Worm (Caenorhabditis elegans) whole organism, L4 larva: ENCODE results near the gene kcnl-4.

Source experiments
- F26F4.8 ChIP-seq: fragments of 200-800 bp; sonication (Bioruptor generic); conservative IDR thresholded peaks from 2 replicates; pipeline ENCODE4 v1.3.6; 2022; ENCODE audit warnings: missing genetic modification characterization, missing compliant biosample characterization
- F37D6.2 ChIP-seq: sonication (generic microtip); optimal IDR thresholded peaks from 2 replicates; lab custom pipeline; 2016; ENCODE audit warnings: mild to moderate bottlenecking, missing genetic modification characterization, missing compliant biosample characterization
- F49E8.2 ChIP-seq: sonication (generic microtip); optimal IDR thresholded peaks from 2 replicates; lab custom pipeline; 2016; ENCODE audit warnings: missing compliant biosample characterization, mild to moderate bottlenecking, missing genetic modification characterization, borderline replicate concordance
- R02D3.7 ChIP-seq: fragments of 150-350 bp; sonication (generic microtip); optimal IDR thresholded peaks from 3 replicates; lab custom pipeline; 2014; ENCODE audit warnings: missing biosample characterization, missing genetic modification characterization
- T20F7.1 ChIP-seq: fragments of 200-800 bp; sonication (Bioruptor generic); optimal IDR thresholded peaks from 2 replicates; lab custom pipeline; 2018; ENCODE audit warnings: mild to moderate bottlenecking, missing genetic modification characterization, missing compliant biosample characterization
- Y105C5A.15 ChIP-seq: fragments of 200-800 bp; sonication (Bioruptor generic); IDR thresholded peaks from 2 replicates; pipeline ENCODE4 v1.3.6; 2022; ENCODE audit warnings: missing genetic modification characterization, missing compliant biosample characterization
- Y48G9A.11 ChIP-seq: fragments of 200-800 bp; sonication (Bioruptor generic); IDR thresholded peaks from 2 replicates; pipeline ENCODE4 v1.3.6; 2022; ENCODE audit warnings: missing genetic modification reagents, missing genetic modification characterization, missing compliant biosample characterization
- Y75B8A.6 ChIP-seq: fragments of 200-800 bp; sonication (Bioruptor generic); IDR thresholded peaks from 2 replicates; pipeline ENCODE4 v1.3.6; 2022; ENCODE audit warnings: missing genetic modification reagents, missing genetic modification characterization, missing compliant biosample characterization
- ZK337.2 ChIP-seq: fragments of 200-800 bp; sonication (Bioruptor generic); IDR thresholded peaks from 2 replicates; pipeline ENCODE4 v1.3.6; 2022; ENCODE audit warnings: missing genetic modification reagents, missing genetic modification characterization, missing compliant biosample characterization
- aha-1 ChIP-seq: fragments of 150-350 bp; peaks from one replicate; lab custom pipeline; 2014; ENCODE audit warnings: missing biosample characterization, missing genetic modification characterization
- aly-2 ChIP-seq: sonication (generic microtip); optimal IDR thresholded peaks from 2 replicates; lab custom pipeline; 2018; ENCODE audit warnings: missing biosample characterization, missing genetic modification characterization
- ama-1 ChIP-seq: fragments of 150-350 bp; optimal IDR thresholded peaks from 2 replicates; lab custom pipeline; 2014; ENCODE audit warnings: inconsistent platforms, mixed read lengths
- ceh-28 ChIP-seq: fragments of 150-350 bp; optimal IDR thresholded peaks from 2 replicates; lab custom pipeline; 2014; ENCODE audit warnings: missing biosample characterization, missing genetic modification reagents, missing genetic modification characterization
- ces-1 ChIP-seq: fragments of 150-350 bp; sonication (generic microtip); optimal IDR thresholded peaks from 4 replicates; lab custom pipeline; 2014; ENCODE audit warnings: missing biosample characterization, missing genetic modification reagents, missing genetic modification characterization
- cey-2 ChIP-seq: sonication (generic microtip); optimal IDR thresholded peaks from 3 replicates; lab custom pipeline; 2017; ENCODE audit warnings: missing genetic modification characterization, mild to moderate bottlenecking, missing compliant biosample characterization, antibody characterized with exemption, borderline replicate concordance; ENCODE audit not compliant: insufficient read depth
- daf-12 ChIP-seq: fragments of 150-350 bp; optimal IDR thresholded peaks from 2 replicates; lab custom pipeline; 2014; ENCODE audit warnings: missing biosample characterization, missing genetic modification reagents, missing genetic modification characterization
- daf-16 ChIP-seq, 3 experiments: sonication (generic microtip); optimal IDR thresholded peaks; 2 replicates each; lab custom pipeline; 2016 to 2017; ENCODE audit warnings: missing genetic modification characterization in 3 of 3, missing genetic modification reagents in 3 of 3, mild to moderate bottlenecking in 2 of 3, missing compliant biosample characterization in 2 of 3, missing biosample characterization in 1 of 3, moderate library complexity in 1 of 3
- jun-1 ChIP-seq: fragments of 150-350 bp; optimal IDR thresholded peaks from 2 replicates; lab custom pipeline; 2014; ENCODE audit warnings: missing biosample characterization, missing genetic modification reagents, missing genetic modification characterization
- lim-7 ChIP-seq: fragments of 200-800 bp; sonication (Bioruptor generic); IDR thresholded peaks from 2 replicates; pipeline ENCODE4 v1.3.6; 2022; ENCODE audit warnings: missing genetic modification characterization, missing compliant biosample characterization
- lin-1 ChIP-seq: fragments of 200-800 bp; sonication (Bioruptor generic); IDR thresholded peaks from 2 replicates; pipeline ENCODE4 v1.3.6; 2022; ENCODE audit warnings: missing genetic modification reagents, missing genetic modification characterization, missing compliant biosample characterization
- lin-13 ChIP-seq: fragments of 150-350 bp; optimal IDR thresholded peaks from 2 replicates; lab custom pipeline; 2014; ENCODE audit warnings: missing biosample characterization, missing genetic modification reagents, missing genetic modification characterization
- lin-29 ChIP-seq: fragments of 200-800 bp; sonication (Bioruptor generic); IDR thresholded peaks from 2 replicates; pipeline ENCODE4 v1.3.6; 2022; ENCODE audit warnings: missing genetic modification reagents, missing genetic modification characterization, missing compliant biosample characterization
- mdl-1 ChIP-seq, 2 experiments: fragments of 150-350 bp in 1 of 2; sonication (generic microtip) in 1 of 2; optimal IDR thresholded peaks; 2 replicates each; lab custom pipeline; 2014 to 2017; ENCODE audit warnings: missing biosample characterization in 2 of 2, missing genetic modification characterization in 2 of 2
- mes-2 ChIP-seq: sonication (generic microtip); optimal IDR thresholded peaks from 2 replicates; lab custom pipeline; 2016; ENCODE audit warnings: missing genotype, mild to moderate bottlenecking, missing genetic modification characterization, missing compliant biosample characterization; ENCODE audit not compliant: poor library complexity, severe bottlenecking
- nhr-111 ChIP-seq: fragments of 200-800 bp; sonication (Bioruptor generic); optimal IDR thresholded peaks from 2 replicates; lab custom pipeline; 2018; ENCODE audit warnings: mild to moderate bottlenecking, missing genetic modification characterization, missing compliant biosample characterization
- nhr-237 ChIP-seq: sonication (generic microtip); optimal IDR thresholded peaks from 2 replicates; lab custom pipeline; 2017; ENCODE audit warnings: missing biosample characterization, missing genetic modification characterization
- nhr-42 ChIP-seq: fragments of 200-800 bp; sonication (Bioruptor generic); IDR thresholded peaks from 2 replicates; pipeline ENCODE4 v1.3.6; 2022; ENCODE audit warnings: missing genetic modification characterization, missing compliant biosample characterization
- pha-4 ChIP-seq, 2 experiments: fragments of 150-350 bp in 1 of 2; fragments of 200-800 bp in 1 of 2; sonication (Bioruptor generic) in 1 of 2; IDR thresholded peaks in 1 of 2; optimal IDR thresholded peaks in 1 of 2; 2 replicates each; pipeline versions ENCODE4 v1.3.6 to Lab custom; 2014 to 2022; ENCODE audit warnings: missing genetic modification characterization in 2 of 2, missing genetic modification reagents in 2 of 2, missing biosample characterization in 1 of 2, missing compliant biosample characterization in 1 of 2
- php-3 ChIP-seq: fragments of 200-800 bp; sonication (Bioruptor generic); IDR thresholded peaks from 2 replicates; pipeline ENCODE4 v1.3.6; 2022; ENCODE audit warnings: missing genetic modification reagents, missing genetic modification characterization, missing compliant biosample characterization
- rbr-2 ChIP-seq: sonication (generic microtip); optimal IDR thresholded peaks from 2 replicates; lab custom pipeline; 2016; ENCODE audit warnings: missing genotype, missing genetic modification characterization, missing compliant biosample characterization
- set-16 ChIP-seq: fragments of 200-800 bp; sonication (Bioruptor generic); IDR thresholded peaks from 2 replicates; pipeline ENCODE4 v1.3.6; 2022; ENCODE audit warnings: missing genetic modification reagents, missing genetic modification characterization, missing compliant biosample characterization
- spr-1 ChIP-seq: sonication (generic microtip); optimal IDR thresholded peaks from 2 replicates; lab custom pipeline; 2016; ENCODE audit warnings: mild to moderate bottlenecking, missing genetic modification characterization, missing compliant biosample characterization
- spr-3 ChIP-seq: fragments of 200-800 bp; sonication (Bioruptor generic); optimal IDR thresholded peaks from 2 replicates; lab custom pipeline; 2018; ENCODE audit warnings: mild to moderate bottlenecking, missing genetic modification characterization, missing compliant biosample characterization
- tra-1 ChIP-seq: fragments of 200-800 bp; sonication (Bioruptor generic); IDR thresholded peaks from 2 replicates; pipeline ENCODE4 v1.3.6; 2022; ENCODE audit warnings: missing genetic modification reagents, missing genetic modification characterization, missing compliant biosample characterization
- unc-130 ChIP-seq: sonication (generic microtip); optimal IDR thresholded peaks from 2 replicates; lab custom pipeline; 2016; ENCODE audit warnings: missing genetic modification reagents, missing genetic modification characterization, missing compliant biosample characterization
- unc-39 ChIP-seq: sonication (generic microtip); optimal IDR thresholded peaks from 2 replicates; lab custom pipeline; 2017; ENCODE audit warnings: missing biosample characterization, missing genetic modification characterization
- unc-62 ChIP-seq, 3 experiments: fragments of 150-350 bp in 1 of 3; sonication (generic microtip); optimal IDR thresholded peaks in 2 of 3; peaks in 1 of 3; 1 replicate in 1 of 3; 2 replicates in 2 of 3; lab custom pipeline; 2014 to 2017; ENCODE audit warnings: missing biosample characterization in 3 of 3, missing genetic modification characterization in 3 of 3, missing genetic modification reagents in 3 of 3, missing genotype in 1 of 3
- zag-1 ChIP-seq: fragments of 150-350 bp; optimal IDR thresholded peaks from 2 replicates; lab custom pipeline; 2014; ENCODE audit warnings: missing biosample characterization, missing genetic modification characterization
- zip-2 ChIP-seq: fragments of 150-350 bp; optimal IDR thresholded peaks from 2 replicates; lab custom pipeline; 2014; ENCODE audit warnings: missing biosample characterization, missing genetic modification characterization

Gene kcnl-4

DNA sequence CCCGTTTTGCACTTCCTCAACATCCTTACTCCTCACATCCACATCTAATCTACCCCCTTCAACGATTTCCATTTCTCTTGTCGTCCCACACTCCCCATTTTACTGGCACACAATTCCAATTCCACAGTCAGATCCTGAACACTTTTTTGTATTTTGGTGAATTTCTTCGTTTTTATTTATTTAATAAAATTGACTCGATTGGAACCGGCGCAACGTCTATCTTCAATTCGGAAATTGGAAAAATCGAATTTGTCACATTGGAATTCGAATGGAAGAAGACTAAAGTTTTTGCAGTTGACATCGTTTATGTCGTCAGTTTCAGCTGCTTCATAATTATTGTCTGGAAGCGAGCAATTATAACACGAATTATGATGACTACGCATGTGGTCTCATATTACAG is 3.7 kb upstream of the kcnl-4 start:
- TF ChIP-seq mdl-1 (tag; optimal IDR thresholded peaks at IDR 0.05; lab: Kevin White, UChicago) (no peak), daf-12 (tag; lab: Kevin White, UChicago) (no peak), nhr-111 (GFP tag; lab: Kevin White, UChicago) (no peak), R02D3.7 (no peak), nhr-42 (GFP tag; lab: Robert Waterston, UW) (no peak), ces-1 (GFP tag; lab: Kevin White, UChicago) (peak; percentile 53)

- TF ChIP-seq aha-1 (tag; lab: Kevin White, UChicago) (peak; percentile 70), zip-2 (no peak)
Measured at ce11 chrV:14532374-14532773, 1.5 kb downstream of the kcnl-4 start.

DNA sequence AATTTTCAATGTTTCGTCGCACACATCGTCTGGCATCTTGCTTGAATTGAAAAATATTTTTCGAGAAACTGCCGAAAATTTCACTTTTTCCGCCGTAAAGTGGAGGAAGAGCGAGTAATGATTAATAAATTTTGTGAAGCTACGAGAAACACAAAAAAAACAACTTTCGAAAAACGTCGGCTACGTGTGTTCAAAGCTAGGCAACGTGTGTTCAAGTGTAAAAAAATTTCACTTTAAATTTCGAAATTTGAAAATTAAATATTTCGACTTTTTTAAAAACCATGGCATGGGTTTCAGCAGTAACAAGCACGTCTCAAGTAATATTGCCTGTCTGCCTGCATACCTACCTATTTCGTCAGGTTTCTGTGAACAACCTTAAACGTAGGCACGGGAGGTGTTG is 5.4 kb downstream of the kcnl-4 start, which contains the start of gene tag-191:
tag-191 (minus strand) TSS at position 101 of the 400 bp plus-strand sequence.
- TF ChIP-seq aha-1 (tag; lab: Kevin White, UChicago) (no peak), unc-62 (GFP tag; optimal IDR thresholded peaks at IDR 0.05 in 1 of 2; lab: Kevin White, UChicago) (peak in 1 of 2 experiments; percentile 11), unc-62 (tag; optimal IDR thresholded peaks at IDR 0.05; lab: Kevin White, UChicago) (no peak)

- TF ChIP-seq daf-16 (GFP tag; optimal IDR thresholded peaks at IDR 0.05; lab: Kevin White, UChicago) = no peak
- TF ChIP-seq daf-16 (tag; optimal IDR thresholded peaks at IDR 0.05; lab: Kevin White, UChicago) = peak; percentile 35
- TF ChIP-seq Y75B8A.6 (GFP tag; lab: Robert Waterston, UW) = no peak
Measured at ce11 chrV:14539355-14539754, 8.4 kb downstream of the kcnl-4 start.

DNA sequence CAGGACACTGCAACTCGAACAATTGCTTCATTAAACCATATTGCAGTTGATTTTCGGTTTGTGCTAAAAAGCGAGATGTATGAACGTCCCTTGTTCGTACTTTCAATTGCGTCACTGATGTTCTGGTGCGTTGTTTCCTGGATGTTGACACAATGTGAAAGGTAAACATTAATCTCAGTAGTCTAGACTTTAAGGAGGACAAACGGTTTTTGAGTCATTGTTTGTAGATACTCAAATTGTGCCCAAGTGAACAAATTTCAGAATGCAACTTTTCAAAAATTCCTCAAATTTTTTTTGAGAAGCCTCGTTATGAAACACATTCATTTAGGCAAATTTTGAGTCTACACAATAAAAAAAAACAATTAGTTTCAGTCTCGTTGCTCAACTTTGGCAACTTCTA is 10.0 kb downstream of the kcnl-4 start:
- TF ChIP-seq aly-2 (no peak), php-3 (GFP tag; lab: Robert Waterston, UW) (no peak), unc-62 (GFP tag; optimal IDR thresholded peaks at IDR 0.05 in 1 of 2; lab: Kevin White, UChicago) (peak in 1 of 2 experiments; percentile 58), unc-62 (tag; optimal IDR thresholded peaks at IDR 0.05; lab: Kevin White, UChicago) (no peak)

ce11 chrV:14542138-14542537 is 11.2 kb downstream of the kcnl-4 start:
- no peak for TF ChIP-seq spr-1 (tag; lab: Kevin White, UChicago)
- TF ChIP-seq Y75B8A.6 (GFP tag; lab: Robert Waterston, UW) = no peak
- TF ChIP-seq lin-13 (GFP tag; lab: Kevin White, UChicago) = no peak
- TF ChIP-seq R02D3.7 = no peak
- no peak for TF ChIP-seq aly-2
- no peak for TF ChIP-seq mes-2 (tag; lab: Kevin White, UChicago)
- TF ChIP-seq F49E8.2 (tag; lab: Kevin White, UChicago) = no peak
- TF ChIP-seq tra-1 (GFP tag; lab: Robert Waterston, UW) = peak; percentile 50; the same call in 1 of the 2 replicates
- no peak for TF ChIP-seq ceh-28
- no peak for TF ChIP-seq T20F7.1 (GFP tag; lab: Kevin White, UChicago)
- no peak for TF ChIP-seq Y105C5A.15 (GFP tag; lab: Robert Waterston, UW)
- no peak for TF ChIP-seq lim-7 (GFP tag; lab: Robert Waterston, UW)
- no peak for TF ChIP-seq nhr-42 (GFP tag; lab: Robert Waterston, UW)
- no peak for TF ChIP-seq cey-2 (tag; lab: Kevin White, UChicago)
- TF ChIP-seq lin-1 (GFP tag; lab: Robert Waterston, UW) = peak; percentile 43; the same call in 1 of the 2 replicates
- no peak for TF ChIP-seq F26F4.8
- no peak for TF ChIP-seq zag-1
- no peak for TF ChIP-seq nhr-237 (tag; lab: Kevin White, UChicago)
- TF ChIP-seq ces-1 (GFP tag; lab: Kevin White, UChicago) = no peak
- TF ChIP-seq unc-39 (tag; lab: Kevin White, UChicago) = no peak
- TF ChIP-seq Y48G9A.11 (GFP tag; lab: Robert Waterston, UW) = no peak
- TF ChIP-seq spr-3 (GFP tag; lab: Kevin White, UChicago) = no peak
- no peak for TF ChIP-seq ZK337.2 (GFP tag; lab: Robert Waterston, UW)
- TF ChIP-seq set-16 (GFP tag; lab: Robert Waterston, UW) = no peak
- TF ChIP-seq zip-2 = no peak
- TF ChIP-seq ama-1 (lab: Kevin White, UChicago) = no peak
- no peak for TF ChIP-seq F37D6.2
- no peak for TF ChIP-seq lin-29 (GFP tag; lab: Robert Waterston, UW)
- peak; percentile 80 for TF ChIP-seq jun-1
- no peak for TF ChIP-seq unc-130 (GFP tag; lab: Kevin White, UChicago)
- no peak for TF ChIP-seq pha-4 (GFP tag; IDR thresholded peaks at IDR 0.05; lab: Robert Waterston, UW)
- no peak for TF ChIP-seq pha-4 (tag; optimal IDR thresholded peaks at IDR 0.05; lab: Kevin White, UChicago)
- no peak for TF ChIP-seq rbr-2
